Fruit fly (Drosophila melanogaster): ENCODE measurements around the gene CG14377.

Gene CG14377

dm6 chr3R:13364175-13365174, 33.2 kb upstream of the CG14377 start, which contains the start of gene Dic1 (continued):
- TF ChIP-seq ken (GFP tag; IDR thresholded peaks at IDR 0.05) (peak; percentile 84; the same call in 2 of the 3 replicates), Ravus (GFP tag; IDR thresholded peaks at IDR 0.05) (peak; percentile 69), sna (GFP tag; IDR thresholded peaks at IDR 0.05; ENCODE audit: partially characterized antibody) (0 out of 2 replicates have a peak, but pooled peaks have one; percentile 36), CG13296 (GFP tag; optimal IDR thresholded peaks at IDR 0.05) (peak; percentile 98), twi (tag; optimal IDR thresholded peaks at IDR 0.05) (peak; percentile 89), dan (GFP tag; IDR thresholded peaks at IDR 0.05) (no peak), ase (GFP tag; IDR thresholded peaks at IDR 0.05) (peak; percentile 78; the same call in 2 of the 3 replicates), CG14050 (GFP tag; IDR thresholded peaks at IDR 0.05) (peak; percentile 87), vvl (GFP tag; IDR thresholded peaks at IDR 0.05) (peak; percentile 94), MESR4 (GFP tag; optimal IDR thresholded peaks at IDR 0.05) (peak; percentile 10), CG3726 (GFP tag; IDR thresholded peaks at IDR 0.05) (peak; percentile 67; the same call in 2 of the 3 replicates), CG18599 (GFP tag; optimal IDR thresholded peaks at IDR 0.05) (peak; percentile 98), Asciz (GFP tag; optimal IDR thresholded peaks at IDR 0.05) (peak; percentile 99), CG34422 (GFP tag; IDR thresholded peaks at IDR 0.05) (peak; percentile 88), ap (GFP tag; IDR thresholded peaks at IDR 0.05) (peak; percentile 75; the same call in 1 of the 2 replicates), jigr1 (GFP tag; IDR thresholded peaks at IDR 0.05) (peak; percentile 86), B-H2 (GFP tag; optimal IDR thresholded peaks at IDR 0.05) (peak; percentile 90), CG6254 (GFP tag; optimal IDR thresholded peaks at IDR 0.05) (peak; percentile 95), Hmr (GFP tag; optimal IDR thresholded peaks at IDR 0.05) (peak; percentile 98), pita (GFP tag; optimal IDR thresholded peaks at IDR 0.05) (no peak), TFAM (GFP tag; optimal IDR thresholded peaks at IDR 0.05) (peak; percentile 65), trem (tag; optimal IDR thresholded peaks at IDR 0.05) (peak; percentile 92), CG17612 (GFP tag; IDR thresholded peaks at IDR 0.05) (peak; percentile 77), CG8478 (optimal IDR thresholded peaks at IDR 0.05) (no peak), Fer3 (tag; optimal IDR thresholded peaks at IDR 0.05) (peak; percentile 97), PHDP (tag; optimal IDR thresholded peaks at IDR 0.05) (peak; percentile 97), dimm (GFP tag; IDR thresholded peaks at IDR 0.05) (peak; percentile 57), CG2202 (tag; optimal IDR thresholded peaks at IDR 0.05) (peak; percentile 89), CG17359 (tag; optimal IDR thresholded peaks at IDR 0.05) (peak; percentile 98), bsh (GFP tag; optimal IDR thresholded peaks at IDR 0.05) (peak; percentile 85 to 96), Neu2 (GFP tag; optimal IDR thresholded peaks at IDR 0.05; ENCODE audit: borderline replicate concordance) (no peak), tin (GFP tag; optimal IDR thresholded peaks at IDR 0.05) (peak; percentile 97), CG4854 (GFP tag; optimal IDR thresholded peaks at IDR 0.05) (peak; percentile 87), tna (GFP tag; IDR thresholded peaks at IDR 0.05; ENCODE audit: partially characterized antibody) (peak; percentile 52; the same call in 1 of the 2 replicates), her (GFP tag; optimal IDR thresholded peaks at IDR 0.05) (peak; percentile 78), CG11456 (GFP tag; IDR thresholded peaks at IDR 0.05) (peak; percentile 85), slbo (GFP tag; IDR thresholded peaks at IDR 0.05) (peak; percentile 93), Side (GFP tag; optimal IDR thresholded peaks at IDR 0.05) (peak; percentile 76), row (GFP tag; IDR thresholded peaks at IDR 0.05) (peak; percentile 94), CG17802 (tag; optimal IDR thresholded peaks at IDR 0.05) (peak; percentile 82), CG31224 (GFP tag; IDR thresholded peaks at IDR 0.05) (peak; percentile 86), abd-A (tag; optimal IDR thresholded peaks at IDR 0.05) (peak; percentile 64), Elba2 (GFP tag; optimal IDR thresholded peaks at IDR 0.05) (peak; percentile 49), CG10267 (tag; optimal IDR thresholded peaks at IDR 0.05) (peak; percentile 95), mirr (GFP tag; optimal IDR thresholded peaks at IDR 0.05) (peak; percentile 14), Ada2b (GFP tag; IDR thresholded peaks at IDR 0.05) (peak; percentile 86), grau (tag; optimal IDR thresholded peaks at IDR 0.05) (peak; percentile 96), Myb (GFP tag; optimal IDR thresholded peaks at IDR 0.05) (peak; percentile 76)
